Worm (Caenorhabditis elegans) whole organism, L4 larva: ENCODE measurements around the gene T24E12.13.
A peak's percentile ranks its signal among the peaks of the same experiment; 100 is the strongest.

Source experiments
- D1046.2 ChIP-seq: fragments of 200-800 bp; sonication (Bioruptor generic); IDR thresholded peaks from 2 replicates; pipeline ENCODE4 v1.3.6; 2022; ENCODE audit warnings: missing genetic modification characterization, missing compliant biosample characterization
- F10B5.3 ChIP-seq: sonication (generic microtip); optimal IDR thresholded peaks from 2 replicates; lab custom pipeline; 2016; ENCODE audit warnings: mild to moderate bottlenecking, missing genetic modification characterization, missing compliant biosample characterization
- F37D6.2 ChIP-seq: sonication (generic microtip); optimal IDR thresholded peaks from 2 replicates; lab custom pipeline; 2016; ENCODE audit warnings: mild to moderate bottlenecking, missing genetic modification characterization, missing compliant biosample characterization
- F49E8.2 ChIP-seq: sonication (generic microtip); optimal IDR thresholded peaks from 2 replicates; lab custom pipeline; 2016; ENCODE audit warnings: missing compliant biosample characterization, mild to moderate bottlenecking, missing genetic modification characterization, borderline replicate concordance
- Y105C5A.15 ChIP-seq: fragments of 200-800 bp; sonication (Bioruptor generic); IDR thresholded peaks from 2 replicates; pipeline ENCODE4 v1.3.6; 2022; ENCODE audit warnings: missing genetic modification characterization, missing compliant biosample characterization
- Y5F2A.4 ChIP-seq: fragments of 200-800 bp; sonication (Bioruptor generic); optimal IDR thresholded peaks from 2 replicates; lab custom pipeline; 2018; ENCODE audit warnings: mild to moderate bottlenecking, missing genetic modification characterization, missing compliant biosample characterization
- Y75B8A.6 ChIP-seq: fragments of 200-800 bp; sonication (Bioruptor generic); IDR thresholded peaks from 2 replicates; pipeline ENCODE4 v1.3.6; 2022; ENCODE audit warnings: missing genetic modification reagents, missing genetic modification characterization, missing compliant biosample characterization
- ZK337.2 ChIP-seq: fragments of 200-800 bp; sonication (Bioruptor generic); IDR thresholded peaks from 2 replicates; pipeline ENCODE4 v1.3.6; 2022; ENCODE audit warnings: missing genetic modification reagents, missing genetic modification characterization, missing compliant biosample characterization
- ZK546.5 ChIP-seq, 2 experiments: sonication (generic microtip); optimal IDR thresholded peaks; 2 replicates each; lab custom pipeline; 2017; ENCODE audit warnings: missing biosample characterization in 2 of 2, missing genetic modification characterization in 2 of 2
- aha-1 ChIP-seq: fragments of 150-350 bp; peaks from one replicate; lab custom pipeline; 2014; ENCODE audit warnings: missing biosample characterization, missing genetic modification characterization
- arid-1 ChIP-seq: fragments of 200-800 bp; sonication (Bioruptor generic); conservative IDR thresholded peaks from 2 replicates; pipeline ENCODE4 v1.3.6; 2022; ENCODE audit warnings: missing genetic modification reagents, missing genetic modification characterization, missing compliant biosample characterization
- ceh-28 ChIP-seq: fragments of 150-350 bp; optimal IDR thresholded peaks from 2 replicates; lab custom pipeline; 2014; ENCODE audit warnings: missing biosample characterization, missing genetic modification reagents, missing genetic modification characterization
- ceh-32 ChIP-seq: sonication (generic microtip); optimal IDR thresholded peaks from 2 replicates; lab custom pipeline; 2016; ENCODE audit warnings: mild to moderate bottlenecking, missing genetic modification characterization, missing compliant biosample characterization; ENCODE audit not compliant: poor library complexity
- ceh-44 ChIP-seq: fragments of 200-800 bp; sonication (Bioruptor generic); IDR thresholded peaks from 2 replicates; pipeline ENCODE4 v1.3.6; 2022; ENCODE audit warnings: missing genetic modification reagents, missing genetic modification characterization, missing compliant biosample characterization
- ces-1 ChIP-seq: fragments of 150-350 bp; sonication (generic microtip); optimal IDR thresholded peaks from 4 replicates; lab custom pipeline; 2014; ENCODE audit warnings: missing biosample characterization, missing genetic modification reagents, missing genetic modification characterization
- daf-12 ChIP-seq: fragments of 150-350 bp; optimal IDR thresholded peaks from 2 replicates; lab custom pipeline; 2014; ENCODE audit warnings: missing biosample characterization, missing genetic modification reagents, missing genetic modification characterization
- daf-16 ChIP-seq, 3 experiments: sonication (generic microtip); optimal IDR thresholded peaks; 2 replicates each; lab custom pipeline; 2016 to 2017; ENCODE audit warnings: missing genetic modification characterization in 3 of 3, missing genetic modification reagents in 3 of 3, mild to moderate bottlenecking in 2 of 3, missing compliant biosample characterization in 2 of 3, missing biosample characterization in 1 of 3, moderate library complexity in 1 of 3
- daf-19 ChIP-seq: fragments of 200-800 bp; sonication (Bioruptor generic); conservative IDR thresholded peaks from 2 replicates; pipeline ENCODE4 v1.3.6; 2022; ENCODE audit warnings: missing genetic modification characterization, missing compliant biosample characterization
- dpl-1 ChIP-seq: fragments of 150-350 bp; optimal IDR thresholded peaks from 2 replicates; lab custom pipeline; 2014; ENCODE audit warnings: missing biosample characterization, missing genetic modification reagents, missing genetic modification characterization
- duxl-1 ChIP-seq: sonication (generic microtip); optimal IDR thresholded peaks from 2 replicates; lab custom pipeline; 2016; ENCODE audit warnings: mild to moderate bottlenecking, missing genetic modification characterization, moderate library complexity, missing compliant biosample characterization; ENCODE audit not compliant: poor library complexity
- dve-1 ChIP-seq: sonication (generic microtip); optimal IDR thresholded peaks from 2 replicates; lab custom pipeline; 2017; ENCODE audit warnings: antibody characterized with exemption, mild to moderate bottlenecking, missing genetic modification characterization, missing compliant biosample characterization; ENCODE audit not compliant: insufficient read depth
- fkh-10 ChIP-seq: fragments of 150-350 bp; optimal IDR thresholded peaks from 2 replicates; lab custom pipeline; 2014; ENCODE audit warnings: missing biosample characterization, missing genetic modification reagents, missing genetic modification characterization
- hlh-11 ChIP-seq: fragments of 200-800 bp; sonication (Bioruptor generic); optimal IDR thresholded peaks from 2 replicates; lab custom pipeline; 2018; ENCODE audit warnings: mild to moderate bottlenecking, missing genetic modification characterization, missing compliant biosample characterization
- hlh-30 ChIP-seq: sonication (generic microtip); optimal IDR thresholded peaks from 2 replicates; lab custom pipeline; 2017; ENCODE audit warnings: antibody characterized with exemption, mild to moderate bottlenecking, missing genetic modification characterization, missing compliant biosample characterization; ENCODE audit not compliant: insufficient read depth
- lin-1 ChIP-seq: fragments of 200-800 bp; sonication (Bioruptor generic); IDR thresholded peaks from 2 replicates; pipeline ENCODE4 v1.3.6; 2022; ENCODE audit warnings: missing genetic modification reagents, missing genetic modification characterization, missing compliant biosample characterization
- lin-13 ChIP-seq: fragments of 150-350 bp; optimal IDR thresholded peaks from 2 replicates; lab custom pipeline; 2014; ENCODE audit warnings: missing biosample characterization, missing genetic modification reagents, missing genetic modification characterization
- lin-15B ChIP-seq: fragments of 150-350 bp; sonication (generic microtip); optimal IDR thresholded peaks from 3 replicates; lab custom pipeline; 2014; ENCODE audit warnings: missing biosample characterization, missing genetic modification characterization
- lin-38 ChIP-seq: fragments of 200-800 bp; sonication (Bioruptor generic); IDR thresholded peaks from 2 replicates; pipeline ENCODE4 v1.3.6; 2022; ENCODE audit warnings: missing genetic modification reagents, missing genetic modification characterization, missing compliant biosample characterization
- lin-39 ChIP-seq: fragments of 150-350 bp; optimal IDR thresholded peaks from 2 replicates; lab custom pipeline; 2014; ENCODE audit warnings: missing biosample characterization, missing genetic modification reagents, missing genetic modification characterization
- lir-3 ChIP-seq: sonication (generic microtip); optimal IDR thresholded peaks from 2 replicates; lab custom pipeline; 2016; ENCODE audit warnings: mild to moderate bottlenecking, missing genetic modification characterization, missing compliant biosample characterization
- lsy-2 ChIP-seq, 2 experiments: fragments of 150-350 bp in 1 of 2; sonication (generic microtip) in 1 of 2; optimal IDR thresholded peaks; 2 replicates each; lab custom pipeline; 2014 to 2017; ENCODE audit warnings: missing biosample characterization in 2 of 2, missing genetic modification characterization in 2 of 2
- madf-9 ChIP-seq: fragments of 200-800 bp; sonication (Bioruptor generic); conservative IDR thresholded peaks from 2 replicates; pipeline ENCODE4 v1.3.6; 2022; ENCODE audit warnings: missing genetic modification reagents, missing genetic modification characterization, missing compliant biosample characterization
- mdl-1 ChIP-seq, 2 experiments: fragments of 150-350 bp in 1 of 2; sonication (generic microtip) in 1 of 2; optimal IDR thresholded peaks; 2 replicates each; lab custom pipeline; 2014 to 2017; ENCODE audit warnings: missing biosample characterization in 2 of 2, missing genetic modification characterization in 2 of 2
- mdt-29 ChIP-seq: fragments of 200-800 bp; sonication (Bioruptor generic); IDR thresholded peaks from 2 replicates; pipeline ENCODE4 v1.3.6; 2022; ENCODE audit warnings: missing genetic modification reagents, missing genetic modification characterization, missing compliant biosample characterization
- mep-1 ChIP-seq: fragments of 150-350 bp; sonication (generic microtip); optimal IDR thresholded peaks from 3 replicates; lab custom pipeline; 2014; ENCODE audit warnings: missing biosample characterization, missing genetic modification characterization
- mxl-2 ChIP-seq: fragments of 200-800 bp; sonication (Bioruptor generic); conservative IDR thresholded peaks from 2 replicates; pipeline ENCODE4 v1.3.6; 2022; ENCODE audit warnings: missing genetic modification reagents, missing genetic modification characterization, missing compliant biosample characterization
- nhr-11 ChIP-seq: fragments of 150-350 bp; optimal IDR thresholded peaks from 2 replicates; lab custom pipeline; 2014; ENCODE audit warnings: missing biosample characterization, missing genetic modification characterization
- nhr-111 ChIP-seq: fragments of 200-800 bp; sonication (Bioruptor generic); optimal IDR thresholded peaks from 2 replicates; lab custom pipeline; 2018; ENCODE audit warnings: mild to moderate bottlenecking, missing genetic modification characterization, missing compliant biosample characterization
- nhr-28 ChIP-seq: fragments of 150-350 bp; optimal IDR thresholded peaks from 2 replicates; lab custom pipeline; 2014; ENCODE audit warnings: missing biosample characterization, missing genetic modification characterization
- nhr-6 ChIP-seq: fragments of 150-350 bp; optimal IDR thresholded peaks from 2 replicates; lab custom pipeline; 2014; ENCODE audit warnings: missing biosample characterization, missing genetic modification characterization
- nhr-76 ChIP-seq: fragments of 150-350 bp; optimal IDR thresholded peaks from 2 replicates; lab custom pipeline; 2014; ENCODE audit warnings: missing biosample characterization, missing genetic modification characterization
- php-3 ChIP-seq: fragments of 200-800 bp; sonication (Bioruptor generic); IDR thresholded peaks from 2 replicates; pipeline ENCODE4 v1.3.6; 2022; ENCODE audit warnings: missing genetic modification reagents, missing genetic modification characterization, missing compliant biosample characterization
- sdz-12 ChIP-seq: fragments of 200-800 bp; sonication (Bioruptor generic); optimal IDR thresholded peaks from 2 replicates; lab custom pipeline; 2018; ENCODE audit warnings: mild to moderate bottlenecking, missing genetic modification characterization, missing compliant biosample characterization
- set-16 ChIP-seq: fragments of 200-800 bp; sonication (Bioruptor generic); IDR thresholded peaks from 2 replicates; pipeline ENCODE4 v1.3.6; 2022; ENCODE audit warnings: missing genetic modification reagents, missing genetic modification characterization, missing compliant biosample characterization
- snpc-1.2 ChIP-seq: fragments of 200-800 bp; sonication (Bioruptor generic); IDR thresholded peaks from 2 replicates; pipeline ENCODE4 v1.3.6; 2022; ENCODE audit warnings: missing genetic modification reagents, missing genetic modification characterization, missing compliant biosample characterization
- snpc-4 ChIP-seq: fragments of 150-350 bp; optimal IDR thresholded peaks from 2 replicates; lab custom pipeline; 2014; ENCODE audit warnings: missing biosample characterization, missing genetic modification characterization
- spr-3 ChIP-seq: fragments of 200-800 bp; sonication (Bioruptor generic); optimal IDR thresholded peaks from 2 replicates; lab custom pipeline; 2018; ENCODE audit warnings: mild to moderate bottlenecking, missing genetic modification characterization, missing compliant biosample characterization
- unc-39 ChIP-seq: sonication (generic microtip); optimal IDR thresholded peaks from 2 replicates; lab custom pipeline; 2017; ENCODE audit warnings: missing biosample characterization, missing genetic modification characterization
- zfp-3 ChIP-seq: fragments of 200-800 bp; sonication (Bioruptor generic); conservative IDR thresholded peaks from 2 replicates; pipeline ENCODE4 v1.3.6; 2022; ENCODE audit warnings: missing genetic modification reagents, missing genetic modification characterization, missing compliant biosample characterization
- zip-2 ChIP-seq: fragments of 150-350 bp; optimal IDR thresholded peaks from 2 replicates; lab custom pipeline; 2014; ENCODE audit warnings: missing biosample characterization, missing genetic modification characterization
- ztf-11 ChIP-seq: fragments of 150-350 bp; optimal IDR thresholded peaks from 2 replicates; lab custom pipeline; 2014; ENCODE audit warnings: missing biosample characterization, missing genetic modification characterization

T24E12.13 gene

ce11 chrII:3786538-3786937 is 713 bp upstream of the T24E12.13 start (continued):
- TF ChIP-seq Y105C5A.15 (GFP tag; lab: Robert Waterston, UW) (no peak), duxl-1 (no peak), mxl-2 (no peak), mdt-29 (no peak), lin-1 (GFP tag; lab: Robert Waterston, UW) (peak; percentile 91), Y75B8A.6 (GFP tag; lab: Robert Waterston, UW) (no peak), hlh-30 (tag; lab: Kevin White, UChicago) (no peak), set-16 (GFP tag; lab: Robert Waterston, UW) (no peak), nhr-6 (tag; lab: Kevin White, UChicago) (peak; percentile 100), mep-1 (no peak), D1046.2 (no peak), arid-1 (GFP tag; lab: Robert Waterston, UW) (no peak), lin-38 (GFP tag; lab: Robert Waterston, UW) (no peak), ceh-28 (tag; lab: Kevin White, UChicago) (no peak), dve-1 (tag; lab: Kevin White, UChicago) (no peak), ces-1 (GFP tag; lab: Kevin White, UChicago) (no peak), lin-39 (tag; lab: Kevin White, UChicago) (no peak), zip-2 (no peak), lin-15B (tag; lab: Kevin White, UChicago) (no peak), F10B5.3 (tag; lab: Kevin White, UChicago) (no peak), sdz-12 (no peak), lin-13 (GFP tag; lab: Kevin White, UChicago) (no peak), madf-9 (GFP tag; lab: Robert Waterston, UW) (no peak), zfp-3 (GFP tag; lab: Robert Waterston, UW) (no peak), spr-3 (GFP tag; lab: Kevin White, UChicago) (no peak), ZK337.2 (no peak), lsy-2 (tag; optimal IDR thresholded peaks at IDR 0.05; lab: Kevin White, UChicago) (no peak), F37D6.2 (tag; lab: Kevin White, UChicago) (no peak), snpc-4 (tag; lab: Kevin White, UChicago) (no peak), lir-3 (tag; lab: Kevin White, UChicago) (no peak), hlh-11 (tag; lab: Kevin White, UChicago) (peak; percentile 79), fkh-10 (no peak), mdl-1 (tag; optimal IDR thresholded peaks at IDR 0.05; lab: Kevin White, UChicago) (peak in 1 of 2 experiments; percentile 53), nhr-11 (no peak), ceh-32 (tag; lab: Kevin White, UChicago) (no peak), ceh-44 (no peak), nhr-28 (tag; lab: Kevin White, UChicago) (peak; percentile 98), ZK546.5 (tag; optimal IDR thresholded peaks at IDR 0.05; lab: Kevin White, UChicago) (no peak), dpl-1 (no peak), F49E8.2 (tag; lab: Kevin White, UChicago) (no peak), daf-12 (tag; lab: Kevin White, UChicago) (no peak), ztf-11 (tag; lab: Kevin White, UChicago) (no peak), nhr-111 (GFP tag; lab: Kevin White, UChicago) (no peak), unc-39 (tag; lab: Kevin White, UChicago) (no peak), Y5F2A.4 (GFP tag; lab: Kevin White, UChicago) (no peak), php-3 (GFP tag; lab: Robert Waterston, UW) (peak; percentile 100), daf-19 (no peak), daf-16 (GFP tag; optimal IDR thresholded peaks at IDR 0.05; lab: Kevin White, UChicago) (peak in 1 of 2 experiments; percentile 23), daf-16 (tag; optimal IDR thresholded peaks at IDR 0.05; lab: Kevin White, UChicago) (peak; percentile 96), snpc-1.2 (GFP tag; lab: Robert Waterston, UW) (no peak), aha-1 (tag; lab: Kevin White, UChicago) (no peak), nhr-76 (tag; lab: Kevin White, UChicago) (no peak)
